Worm (Caenorhabditis elegans): ENCODE results near the gene K01A11.1.

K01A11.1 gene

ce11 chrIII:3476245-3476644, 45.0 kb upstream of the K01A11.1 start (continued):
- no peak for TF ChIP-seq egl-44 (GFP tag; IDR thresholded peaks at IDR 0.05)
- TF ChIP-seq ccch-3 (GFP tag; optimal IDR thresholded peaks at IDR 0.05): peak; percentile 5
- no peak for TF ChIP-seq zfh-2 (GFP tag; conservative IDR thresholded peaks at IDR 0.05)
- TF ChIP-seq mxl-1 (tag; optimal IDR thresholded peaks at IDR 0.05): no peak

- TF ChIP-seq cebp-1 (GFP tag; IDR thresholded peaks at IDR 0.05): no peak
- no peak for TF ChIP-seq cebp-1 (tag; optimal IDR thresholded peaks at IDR 0.05)
- peak; percentile 54 for TF ChIP-seq nhr-80 (tag; optimal IDR thresholded peaks at IDR 0.05)
- TF ChIP-seq dox-1 (GFP tag; IDR thresholded peaks at IDR 0.05): peak; percentile 20; the same call in 1 of the 2 replicates
- TF ChIP-seq Y56A3A.18 (GFP tag; IDR thresholded peaks at IDR 0.05): 0 out of 2 replicates have a peak, but pooled peaks have one; percentile 36
Observed at ce11 chrIII:3475497-3475896, 44.2 kb upstream of the K01A11.1 start, which contains the start of gene C34C12.9. Gene C34C12.9, minus strand, starts transcription at chrIII:3475512.

- no peak for TF ChIP-seq die-1 (tag; optimal IDR thresholded peaks at IDR 0.05)
Observed at ce11 chrIII:3475014-3475413, 43.7 kb upstream of the K01A11.1 start.

- TF ChIP-seq lin-35 (GFP tag; optimal IDR thresholded peaks at IDR 0.05) (peak in 1 of 3 experiments; percentile 24), lir-1 (GFP tag; conservative IDR thresholded peaks at IDR 0.05) (no peak), nhr-90 (tag; optimal IDR thresholded peaks at IDR 0.05) (no peak), atf-7 (tag; optimal IDR thresholded peaks at IDR 0.05) (no peak), let-607 (tag; optimal IDR thresholded peaks at IDR 0.05) (no peak), let-526 (GFP tag; IDR thresholded peaks at IDR 0.05) (no peak), ceh-27 (GFP tag; optimal IDR thresholded peaks at IDR 0.05) (peak; percentile 14), ama-1 (optimal IDR thresholded peaks at IDR 0.05) (no peak), ama-1 (GFP tag; optimal IDR thresholded peaks at IDR 0.05) (no peak), Y53G8AR.9 (GFP tag; conservative IDR thresholded peaks at IDR 0.05) (0 out of 2 replicates have a peak, but pooled peaks have one; percentile 12), hmg-1.2 (GFP tag; IDR thresholded peaks at IDR 0.05) (peak; percentile 83), snpc-3.4 (tag; optimal IDR thresholded peaks at IDR 0.05) (peak; percentile 25), fkh-3 (tag; optimal IDR thresholded peaks at IDR 0.05) (no peak), zfh-2 (GFP tag; conservative IDR thresholded peaks at IDR 0.05) (no peak), attf-6 (GFP tag; IDR thresholded peaks at IDR 0.05) (no peak), Y56A3A.18 (GFP tag; IDR thresholded peaks at IDR 0.05) (peak; percentile 28; the same call in 1 of the 2 replicates), mel-28 (tag; optimal IDR thresholded peaks at IDR 0.05; ENCODE audit: borderline replicate concordance) (no peak), nfyb-1 (GFP tag; IDR thresholded peaks at IDR 0.05) (no peak), F23B12.7 (tag; optimal IDR thresholded peaks at IDR 0.05; ENCODE audit: insufficient read depth) (no peak), F55B11.4 (tag; optimal IDR thresholded peaks at IDR 0.05; ENCODE audit: borderline replicate concordance, insufficient read depth) (no peak), attf-5 (GFP tag; optimal IDR thresholded peaks at IDR 0.05) (peak; percentile 31), lin-54 (GFP tag; optimal IDR thresholded peaks at IDR 0.05) (peak; percentile 15), cebp-1 (GFP tag; IDR thresholded peaks at IDR 0.05) (no peak), cebp-1 (tag; optimal IDR thresholded peaks at IDR 0.05) (peak; percentile 56), madf-6 (GFP tag; IDR thresholded peaks at IDR 0.05) (no peak), ZK185.1 (tag; optimal IDR thresholded peaks at IDR 0.05; ENCODE audit: poor library complexity, severe bottlenecking) (peak; percentile 64), hlh-26 (GFP tag; conservative IDR thresholded peaks at IDR 0.05) (no peak), aptf-2 (GFP tag; conservative IDR thresholded peaks at IDR 0.05) (no peak), dpff-1 (tag; optimal IDR thresholded peaks at IDR 0.05) (no peak), lin-40 (tag; optimal IDR thresholded peaks at IDR 0.05) (peak; percentile 50), dox-1 (GFP tag; IDR thresholded peaks at IDR 0.05) (peak; percentile 34; the same call in 1 of the 2 replicates), egrh-3 (GFP tag; IDR thresholded peaks at IDR 0.05) (0 out of 2 replicates have a peak, but pooled peaks have one; percentile 18), C17E4.6 (GFP tag; IDR thresholded peaks at IDR 0.05) (no peak), cebp-2 (GFP tag; IDR thresholded peaks at IDR 0.05) (no peak), nhr-80 (tag; optimal IDR thresholded peaks at IDR 0.05) (peak; percentile 58)
Observed at ce11 chrIII:3471403-3472053, 40.2 kb upstream of the K01A11.1 start, which contains the start of gene rsu-1. Gene rsu-1, plus strand, starts transcription at chrIII:3472003.
